Fruit fly (Drosophila melanogaster) whole organism, wandering third instar larva: Measurements from ENCODE around the gene gdl.

Experiments
- Abd-B ChIP-seq: fragments of >200 bp; optimal IDR thresholded peaks from 2 replicates; lab custom pipeline; 2017; ENCODE audit warnings: missing biosample characterization, missing genetic modification characterization
- CG32264 ChIP-seq: fragments of 200-800 bp; sonication (Bioruptor generic); optimal IDR thresholded peaks from 2 replicates; lab custom pipeline; 2016; ENCODE audit warnings: missing biosample characterization, missing genetic modification characterization
- CG9705 ChIP-seq: fragments of 200-800 bp; sonication (Bioruptor generic); optimal IDR thresholded peaks from 2 replicates; lab custom pipeline; 2018; ENCODE audit warnings: missing biosample characterization, mild to moderate bottlenecking, missing genetic modification characterization
- CrebA ChIP-seq: fragments of 200-800 bp; sonication (Bioruptor generic); optimal IDR thresholded peaks from 2 replicates; lab custom pipeline; 2016; ENCODE audit warnings: missing biosample characterization, mild to moderate bottlenecking, missing genetic modification characterization, borderline replicate concordance
- Dfd ChIP-seq: fragments of >200 bp; optimal IDR thresholded peaks from 2 replicates; lab custom pipeline; 2017; ENCODE audit warnings: missing biosample characterization, missing genetic modification characterization
- Dif ChIP-seq: fragments of 200-275, 200-300 bp; sonication (Bioruptor generic); optimal IDR thresholded peaks from 2 replicates; lab custom pipeline; 2018; ENCODE audit warnings: missing biosample characterization, missing genetic modification characterization; ENCODE audit not compliant: partially characterized antibody
- GATAd ChIP-seq: sonication (Bioruptor generic); optimal IDR thresholded peaks from 2 replicates; lab custom pipeline; 2016; ENCODE audit warnings: missing biosample characterization, missing genetic modification characterization
- HLH106 ChIP-seq: fragments of 200-800 bp; optimal IDR thresholded peaks from 3 replicates; lab custom pipeline; 2019; ENCODE audit warnings: missing biosample characterization, mild to moderate bottlenecking, missing genetic modification characterization, moderate library complexity
- Hnf4 ChIP-seq: fragments of 200-800 bp; sonication (Bioruptor generic); optimal IDR thresholded peaks from 2 replicates; lab custom pipeline; 2016; ENCODE audit warnings: missing biosample characterization, mild to moderate bottlenecking, missing genetic modification characterization
- Hr78 ChIP-seq: fragments of >200 bp; optimal IDR thresholded peaks from 2 replicates; lab custom pipeline; 2017; ENCODE audit warnings: missing biosample characterization, missing genetic modification characterization
- Hr83 ChIP-seq: fragments of 200-300 bp; sonication (Bioruptor generic); optimal IDR thresholded peaks from 2 replicates; lab custom pipeline; 2016; ENCODE audit warnings: missing biosample characterization, mild to moderate bottlenecking, missing genetic modification characterization, moderate library complexity; ENCODE audit not compliant: poor library complexity, severe bottlenecking
- Jra ChIP-seq: sonication (Bioruptor generic); optimal IDR thresholded peaks from 2 replicates; lab custom pipeline; 2016; ENCODE audit warnings: missing biosample characterization, missing genetic modification characterization
- Mio ChIP-seq: sonication (Bioruptor generic); optimal IDR thresholded peaks from 2 replicates; lab custom pipeline; 2016; ENCODE audit warnings: missing biosample characterization, missing genetic modification characterization
- Myc ChIP-seq: fragments of >200 bp; optimal IDR thresholded peaks from 2 replicates; lab custom pipeline; 2017
- N ChIP-seq: fragments of >200 bp; optimal IDR thresholded peaks from 2 replicates; lab custom pipeline; 2018; ENCODE audit warnings: missing biosample characterization, missing external identifiers, missing genetic modification characterization
- OdsH ChIP-seq: fragments of 200-800 bp; sonication (Bioruptor generic); optimal IDR thresholded peaks from 2 replicates; lab custom pipeline; 2016; ENCODE audit warnings: missing biosample characterization, mild to moderate bottlenecking, missing genetic modification characterization
- Rel ChIP-seq, 2 experiments: fragments of 200-800 bp; sonication (Bioruptor generic) in 1 of 2; optimal IDR thresholded peaks; 2 replicates in 1 of 2; 3 replicates in 1 of 2; lab custom pipeline; 2016 to 2019; ENCODE audit warnings: mild to moderate bottlenecking in 2 of 2, missing biosample characterization in 2 of 2, missing genetic modification characterization in 2 of 2, moderate library complexity in 1 of 2
- Sp1 ChIP-seq: fragments of 200-800 bp; sonication (Bioruptor generic); optimal IDR thresholded peaks from 3 replicates; lab custom pipeline; 2019; ENCODE audit warnings: missing biosample characterization, mild to moderate bottlenecking, missing genetic modification characterization, moderate library complexity
- Vsx2 ChIP-seq: fragments of 200-300, 225-300 bp; sonication (Bioruptor generic); optimal IDR thresholded peaks from 2 replicates; lab custom pipeline; 2018; ENCODE audit warnings: missing biosample characterization, missing genetic modification characterization; ENCODE audit not compliant: partially characterized antibody
- br ChIP-seq: fragments of 200-800 bp; sonication (Bioruptor generic); optimal IDR thresholded peaks from 2 replicates; lab custom pipeline; 2016; ENCODE audit warnings: missing biosample characterization, missing genetic modification characterization
- brk ChIP-seq: fragments of 200-800 bp; sonication (Bioruptor generic); optimal IDR thresholded peaks from 2 replicates; lab custom pipeline; 2016; ENCODE audit warnings: missing biosample characterization, mild to moderate bottlenecking, missing genetic modification characterization
- dl ChIP-seq, 2 experiments: fragments of 175-275, 200-275 bp in 1 of 2; fragments of 200-275 bp in 1 of 2; sonication (Bioruptor generic); optimal IDR thresholded peaks; lab custom pipeline; 2018; ENCODE audit warnings: mild to moderate bottlenecking in 2 of 2, missing biosample characterization in 2 of 2, missing genetic modification characterization in 2 of 2, moderate library complexity in 2 of 2; ENCODE audit not compliant: partially characterized antibody in 2 of 2, insufficient read depth in 1 of 2
- dmrt93B ChIP-seq: fragments of 200-800 bp; sonication (Bioruptor generic); optimal IDR thresholded peaks from 2 replicates; lab custom pipeline; 2018; ENCODE audit warnings: missing biosample characterization, mild to moderate bottlenecking, missing genetic modification characterization
- dsf ChIP-seq: sonication (Bioruptor generic); optimal IDR thresholded peaks from 2 replicates; lab custom pipeline; 2016; ENCODE audit warnings: missing biosample characterization, missing genetic modification characterization, borderline replicate concordance
- ey ChIP-seq: fragments of 200-800 bp; sonication (Bioruptor generic); optimal IDR thresholded peaks from 2 replicates; lab custom pipeline; 2016; ENCODE audit warnings: missing biosample characterization, missing genetic modification characterization
- foxo ChIP-seq, 2 experiments: fragments of 200-800 bp; sonication (Bioruptor generic); optimal IDR thresholded peaks; 2 replicates in 1 of 2; 3 replicates in 1 of 2; lab custom pipeline; 2016 to 2017; ENCODE audit warnings: missing biosample characterization in 2 of 2, missing genetic modification characterization in 2 of 2
- fru ChIP-seq: fragments of 200-800 bp; sonication (Bioruptor generic); optimal IDR thresholded peaks from 3 replicates; lab custom pipeline; 2016; ENCODE audit warnings: missing biosample characterization, mild to moderate bottlenecking, missing genetic modification characterization
- h ChIP-seq: fragments of 200-800 bp; sonication (Bioruptor generic); optimal IDR thresholded peaks from 3 replicates; lab custom pipeline; 2016; ENCODE audit warnings: missing biosample characterization, mild to moderate bottlenecking, missing genetic modification characterization
- jim ChIP-seq: fragments of 175-275, 200-325 bp; sonication (Bioruptor generic); optimal IDR thresholded peaks from 2 replicates; lab custom pipeline; 2016; ENCODE audit warnings: missing biosample characterization, mild to moderate bottlenecking, missing genetic modification characterization
- lola ChIP-seq: fragments of >200 bp; optimal IDR thresholded peaks from 2 replicates; lab custom pipeline; 2017; ENCODE audit warnings: missing biosample characterization, missing genetic modification characterization
- pan ChIP-seq: fragments of >200 bp; optimal IDR thresholded peaks from 2 replicates; lab custom pipeline; 2017
- psq ChIP-seq: fragments of 200-800 bp; sonication (Bioruptor generic); optimal IDR thresholded peaks from 3 replicates; lab custom pipeline; 2017; ENCODE audit warnings: missing biosample characterization, mild to moderate bottlenecking, missing genetic modification characterization, moderate library complexity
- rgr ChIP-seq: fragments of 200-800 bp; sonication (Bioruptor generic); optimal IDR thresholded peaks from 3 replicates; lab custom pipeline; 2016; ENCODE audit warnings: missing biosample characterization, mild to moderate bottlenecking, missing genetic modification characterization
- sage ChIP-seq: fragments of 200-800 bp; sonication (Bioruptor generic); optimal IDR thresholded peaks from 2 replicates; lab custom pipeline; 2016; ENCODE audit warnings: missing biosample characterization, mild to moderate bottlenecking, missing genetic modification characterization
- sv ChIP-seq: fragments of 200-800 bp; sonication (Bioruptor generic); optimal IDR thresholded peaks from 3 replicates; lab custom pipeline; 2016; ENCODE audit warnings: missing biosample characterization, missing genetic modification characterization
- tai ChIP-seq: sonication (Bioruptor generic); optimal IDR thresholded peaks from 2 replicates; lab custom pipeline; 2016; ENCODE audit warnings: missing biosample characterization, missing genetic modification characterization
- usp ChIP-seq: fragments of >200 bp; optimal IDR thresholded peaks from 2 replicates; lab custom pipeline; 2017; ENCODE audit warnings: missing biosample characterization, missing genetic modification characterization
- woc ChIP-seq: sonication (Bioruptor generic); optimal IDR thresholded peaks from 2 replicates; lab custom pipeline; 2016; ENCODE audit warnings: missing biosample characterization, mild to moderate bottlenecking, missing genetic modification characterization

The gdl gene

DNA sequence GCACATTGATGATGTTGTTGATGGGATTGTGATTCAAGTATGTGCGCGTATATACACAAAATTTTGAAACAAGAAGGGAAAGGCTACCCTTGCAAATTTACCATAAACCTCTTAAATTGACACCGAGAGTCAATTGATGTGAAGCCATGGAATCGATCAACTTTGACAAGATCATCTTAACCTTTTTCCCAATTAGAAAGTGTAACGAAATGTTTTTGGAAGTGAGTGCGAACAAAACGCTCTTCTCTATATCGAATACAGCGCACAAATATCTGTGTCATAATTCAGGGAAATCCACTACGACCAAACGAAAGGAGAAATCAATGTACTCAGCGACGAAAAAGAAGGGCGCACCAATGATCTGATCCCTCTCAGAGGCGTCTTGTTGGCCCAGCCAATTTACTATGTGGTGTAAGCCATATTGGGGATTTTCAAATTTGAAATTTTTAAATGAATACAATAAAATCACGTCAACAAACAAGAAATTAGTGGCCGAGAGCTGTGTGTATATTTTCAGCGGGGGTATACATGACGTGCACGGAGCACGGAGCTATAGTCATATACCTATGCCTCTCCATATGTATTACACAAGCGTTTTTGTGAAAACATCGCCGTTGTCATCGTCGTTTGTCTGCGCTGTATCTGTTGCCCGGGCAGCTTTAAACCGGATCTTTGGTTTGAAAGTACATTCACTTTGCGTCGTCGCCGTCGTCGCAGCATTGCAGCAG, 24.3 kb downstream of the gdl start:
- peak; percentile 86 for TF ChIP-seq Sp1 (GFP tag; lab: Kevin White, UChicago)
- no peak for TF ChIP-seq GATAd (GFP tag; lab: Kevin White, UChicago)
- TF ChIP-seq Myc (lab: Kevin White, UChicago), result no peak
- no peak for TF ChIP-seq Hr83 (GFP tag; lab: Kevin White, UChicago)
- no peak for TF ChIP-seq Abd-B (GFP tag; lab: Kevin White, UChicago)
- peak; percentile 65 for TF ChIP-seq CG9705
- no peak for TF ChIP-seq usp (GFP tag; lab: Kevin White, UChicago)
- peak; percentile 45 for TF ChIP-seq Rel (GFP tag; optimal IDR thresholded peaks at IDR 0.05; lab: Kevin White, UChicago)
- TF ChIP-seq Rel (tag; optimal IDR thresholded peaks at IDR 0.05; lab: Kevin White, UChicago), result peak; percentile 84
- peak; percentile 89 for TF ChIP-seq HLH106 (tag; lab: Kevin White, UChicago)
- TF ChIP-seq woc (GFP tag; lab: Kevin White, UChicago), result peak; percentile 93
- TF ChIP-seq dl (GFP tag; optimal IDR thresholded peaks at IDR 0.05; lab: Kevin White, UChicago; ENCODE audit: insufficient read depth in 1 of 2, partially characterized antibody in 2 of 2), result no peak
- no peak for TF ChIP-seq Dfd (GFP tag; lab: Kevin White, UChicago)
- TF ChIP-seq dsf, result no peak
- TF ChIP-seq psq, result peak; percentile 74
- no peak for TF ChIP-seq Vsx2 (GFP tag; lab: Kevin White, UChicago)
- peak; percentile 93 for TF ChIP-seq h (GFP tag; lab: Kevin White, UChicago)
- TF ChIP-seq CG32264, result peak; percentile 55
- TF ChIP-seq Hr78, result no peak
- peak; percentile 1 for TF ChIP-seq Dif (GFP tag; lab: Kevin White, UChicago)
- peak; percentile 92 for TF ChIP-seq OdsH (GFP tag; lab: Kevin White, UChicago)
- peak; percentile 92 for TF ChIP-seq br (GFP tag; lab: Kevin White, UChicago)
- TF ChIP-seq sv (GFP tag; lab: Kevin White, UChicago), result no peak
- TF ChIP-seq jim (GFP tag; lab: Kevin White, UChicago), result no peak
- peak; percentile 80 for TF ChIP-seq tai (GFP tag; lab: Kevin White, UChicago)
- peak; percentile 62 for TF ChIP-seq Jra (GFP tag; lab: Kevin White, UChicago)
- TF ChIP-seq CrebA (GFP tag; lab: Kevin White, UChicago), result peak; percentile 60
- TF ChIP-seq rgr, result peak; percentile 89
- no peak for TF ChIP-seq pan (lab: Kevin White, UChicago)
- peak; percentile 8 for TF ChIP-seq brk
- no peak for TF ChIP-seq N (GFP tag; lab: Kevin White, UChicago)
- peak; percentile 93 for TF ChIP-seq ey (GFP tag; lab: Kevin White, UChicago)
- peak; percentile 92 for TF ChIP-seq fru
- peak; percentile 63 for TF ChIP-seq Hnf4 (GFP tag; lab: Kevin White, UChicago)
- TF ChIP-seq foxo (GFP tag; optimal IDR thresholded peaks at IDR 0.05; lab: Kevin White, UChicago), result peak; percentile 59 to 92
- TF ChIP-seq sage, result peak; percentile 76
- no peak for TF ChIP-seq lola (GFP tag; lab: Kevin White, UChicago)
- peak; percentile 84 for TF ChIP-seq dmrt93B
- peak; percentile 23 for TF ChIP-seq Mio

DNA sequence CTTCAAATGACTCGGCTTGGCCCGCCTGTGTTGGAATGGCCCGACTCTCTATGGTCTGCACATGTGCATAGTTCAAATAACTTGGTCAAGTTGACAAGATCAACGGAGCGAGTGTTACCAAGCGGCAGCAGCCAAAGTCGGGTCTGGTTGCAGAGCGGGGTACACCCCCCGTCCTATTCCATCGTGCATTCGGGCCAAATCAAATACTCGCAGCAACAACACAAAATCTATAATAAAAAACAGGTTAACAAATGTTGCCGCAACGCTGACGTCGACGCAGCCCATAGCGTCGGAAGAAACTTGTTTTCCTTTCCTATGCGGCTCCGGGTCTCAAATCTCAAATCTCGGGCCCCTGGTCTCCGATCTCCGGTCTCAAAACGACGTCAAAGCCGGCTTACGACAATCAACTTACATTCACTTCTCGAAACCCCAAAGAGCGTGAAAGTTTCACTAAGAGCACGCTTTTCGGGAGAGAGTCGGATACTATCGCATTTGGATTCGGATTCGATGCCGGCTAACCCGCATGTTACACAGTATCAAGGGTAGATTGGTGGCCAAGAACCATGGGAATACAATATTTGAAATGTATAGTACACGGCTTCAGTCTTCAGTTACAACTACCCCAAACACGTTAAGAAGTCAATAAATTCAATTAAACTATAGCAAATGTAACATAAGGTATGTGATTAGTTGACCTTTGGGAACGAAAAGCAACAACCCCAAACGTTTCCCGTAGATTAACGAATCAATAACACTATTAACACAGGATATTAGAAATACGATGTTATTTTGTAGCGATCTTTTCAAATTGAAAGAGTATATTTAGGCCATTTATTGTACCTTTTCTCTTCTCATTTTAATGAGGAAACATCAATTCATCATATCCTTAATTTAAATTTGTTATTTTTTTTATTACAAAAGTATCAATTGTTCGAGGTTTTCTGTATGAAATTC, 25.3 kb downstream of the gdl start:
- TF ChIP-seq CG9705 (peak; percentile 32), psq (peak; percentile 69), Hnf4 (GFP tag; lab: Kevin White, UChicago) (peak; percentile 75), HLH106 (tag; lab: Kevin White, UChicago) (peak; percentile 77), dl (GFP tag; optimal IDR thresholded peaks at IDR 0.05; lab: Kevin White, UChicago; ENCODE audit: insufficient read depth in 1 of 2, partially characterized antibody in 2 of 2) (peak; percentile 53 to 59), N (GFP tag; lab: Kevin White, UChicago) (no peak), Abd-B (GFP tag; lab: Kevin White, UChicago) (no peak), Sp1 (GFP tag; lab: Kevin White, UChicago) (peak; percentile 88), sv (GFP tag; lab: Kevin White, UChicago) (peak; percentile 54), foxo (GFP tag; optimal IDR thresholded peaks at IDR 0.05; lab: Kevin White, UChicago) (peak; percentile 32 to 76), Myc (lab: Kevin White, UChicago) (no peak), CG32264 (no peak), dsf (no peak), Dfd (GFP tag; lab: Kevin White, UChicago) (no peak), lola (GFP tag; lab: Kevin White, UChicago) (no peak), CrebA (GFP tag; lab: Kevin White, UChicago) (peak; percentile 31), rgr (peak; percentile 58), Hr78 (no peak), brk (no peak), fru (peak; percentile 71), Dif (GFP tag; lab: Kevin White, UChicago) (peak; percentile 88), GATAd (GFP tag; lab: Kevin White, UChicago) (no peak), Jra (GFP tag; lab: Kevin White, UChicago) (peak; percentile 23), ey (GFP tag; lab: Kevin White, UChicago) (peak; percentile 75), usp (GFP tag; lab: Kevin White, UChicago) (no peak), h (GFP tag; lab: Kevin White, UChicago) (peak; percentile 57), sage (no peak), OdsH (GFP tag; lab: Kevin White, UChicago) (peak; percentile 64), woc (GFP tag; lab: Kevin White, UChicago) (peak; percentile 95), br (GFP tag; lab: Kevin White, UChicago) (peak; percentile 65), tai (GFP tag; lab: Kevin White, UChicago) (peak; percentile 75), jim (GFP tag; lab: Kevin White, UChicago) (no peak), Mio (no peak), Vsx2 (GFP tag; lab: Kevin White, UChicago) (no peak)
